Worm (Caenorhabditis elegans) whole organism, young adult: ENCODE data around the gene B0334.20.
A peak's percentile ranks its signal among the peaks of the same experiment; 100 is the strongest.

Experiments used
- B0035.1 ChIP-seq: sonication (generic microtip); optimal IDR thresholded peaks from 2 replicates; lab custom pipeline; 2016; ENCODE audit warnings: missing genetic modification characterization, mild to moderate bottlenecking, missing compliant biosample characterization, missing genotype, missing genetic modification reagents
- D2030.7 ChIP-seq: fragments of 200-800 bp; sonication (Bioruptor generic); IDR thresholded peaks from 2 replicates; pipeline ENCODE4 v1.3.6; 2022; ENCODE audit warnings: missing genetic modification reagents, missing genetic modification characterization, missing compliant biosample characterization
- F33H1.4 ChIP-seq: fragments of 200-800 bp; sonication (Bioruptor generic); IDR thresholded peaks from 2 replicates; pipeline ENCODE4 v1.3.6; 2022; ENCODE audit warnings: missing genetic modification reagents, missing genetic modification characterization, missing compliant biosample characterization
- F57A8.1 ChIP-seq: fragments of 200-800 bp; sonication (Bioruptor generic); optimal IDR thresholded peaks from 2 replicates; lab custom pipeline; 2018; ENCODE audit warnings: mild to moderate bottlenecking, missing genetic modification characterization, moderate library complexity, missing compliant biosample characterization
- F57C9.4 ChIP-seq: sonication (generic microtip); optimal IDR thresholded peaks from 2 replicates; lab custom pipeline; 2017; ENCODE audit warnings: mild to moderate bottlenecking, missing genetic modification characterization, missing compliant biosample characterization
- K12H6.12 ChIP-seq: fragments of 200-800 bp; sonication (Bioruptor generic); optimal IDR thresholded peaks from 2 replicates; lab custom pipeline; 2018; ENCODE audit warnings: mild to moderate bottlenecking, missing genetic modification characterization, missing compliant biosample characterization
- Y53F4B.3 ChIP-seq: fragments of 200-800 bp; sonication (Bioruptor generic); IDR thresholded peaks from 2 replicates; pipeline ENCODE4 v1.3.6; 2022; ENCODE audit warnings: missing genetic modification reagents, missing genetic modification characterization, missing compliant biosample characterization
- Y53G8AR.9 ChIP-seq: fragments of 200-800 bp; sonication (Bioruptor generic); conservative IDR thresholded peaks from 2 replicates; pipeline ENCODE4 v1.3.6; 2022; ENCODE audit warnings: missing genetic modification reagents, missing genetic modification characterization, missing compliant biosample characterization
- Y67H2A.10 ChIP-seq: fragments of 200-800 bp; sonication (Bioruptor generic); conservative IDR thresholded peaks from 2 replicates; pipeline ENCODE4 v1.3.6; 2022; ENCODE audit warnings: missing genetic modification reagents, missing genetic modification characterization, missing compliant biosample characterization
- Y79H2A.3 ChIP-seq: fragments of 200-800 bp; sonication (Bioruptor generic); conservative IDR thresholded peaks from 2 replicates; pipeline ENCODE4 v1.3.6; 2022; ENCODE audit warnings: missing genetic modification reagents, missing genetic modification characterization, missing compliant biosample characterization
- ZK185.1 ChIP-seq: sonication (generic microtip); optimal IDR thresholded peaks from 2 replicates; lab custom pipeline; 2016; ENCODE audit warnings: mild to moderate bottlenecking, missing genetic modification characterization, missing compliant biosample characterization; ENCODE audit not compliant: poor library complexity, severe bottlenecking
- aptf-3 ChIP-seq: fragments of 200-800 bp; sonication (Bioruptor generic); IDR thresholded peaks from 2 replicates; pipeline ENCODE4 v1.3.6; 2022; ENCODE audit warnings: missing genetic modification characterization, missing compliant biosample characterization
- athp-1 ChIP-seq: sonication (generic microtip); optimal IDR thresholded peaks from 2 replicates; lab custom pipeline; 2017; ENCODE audit warnings: mild to moderate bottlenecking, missing genetic modification characterization, missing compliant biosample characterization
- attf-5 ChIP-seq: fragments of 200-800 bp; sonication (Bioruptor generic); optimal IDR thresholded peaks from 2 replicates; lab custom pipeline; 2018; ENCODE audit warnings: mild to moderate bottlenecking, missing genetic modification characterization, missing compliant biosample characterization
- bed-2 ChIP-seq: fragments of 200-800 bp; sonication (Bioruptor generic); IDR thresholded peaks from 2 replicates; pipeline ENCODE4 v1.3.6; 2022; ENCODE audit warnings: missing genetic modification reagents, missing genetic modification characterization, missing compliant biosample characterization
- cebp-1 ChIP-seq, 2 experiments: fragments of 200-800 bp in 1 of 2; sonication (Bioruptor generic) in 1 of 2; sonication (generic microtip) in 1 of 2; IDR thresholded peaks in 1 of 2; optimal IDR thresholded peaks in 1 of 2; 2 replicates each; pipeline versions ENCODE4 v1.3.6 to Lab custom; 2017 to 2022; ENCODE audit warnings: missing compliant biosample characterization in 2 of 2, missing genetic modification characterization in 2 of 2, mild to moderate bottlenecking in 1 of 2, missing genetic modification reagents in 1 of 2, moderate library complexity in 1 of 2
- cebp-2 ChIP-seq: fragments of 200-800 bp; sonication (Bioruptor generic); IDR thresholded peaks from 2 replicates; pipeline ENCODE4 v1.3.6; 2022; ENCODE audit warnings: missing genetic modification characterization, missing compliant biosample characterization
- ceh-27 ChIP-seq: fragments of 200-800 bp; sonication (Bioruptor generic); optimal IDR thresholded peaks from 2 replicates; lab custom pipeline; 2018; ENCODE audit warnings: mild to moderate bottlenecking, missing genetic modification characterization, moderate library complexity, missing compliant biosample characterization
- ets-4 ChIP-seq: fragments of 200-800 bp; sonication (Bioruptor generic); optimal IDR thresholded peaks from 2 replicates; lab custom pipeline; 2018; ENCODE audit warnings: mild to moderate bottlenecking, missing genetic modification characterization, missing compliant biosample characterization
- hrde-1 ChIP-seq: sonication (generic microtip); optimal IDR thresholded peaks from 2 replicates; lab custom pipeline; 2016; ENCODE audit warnings: missing genetic modification characterization, mild to moderate bottlenecking, missing compliant biosample characterization, moderate library complexity, missing genotype, missing genetic modification reagents, borderline replicate concordance
- hsf-1 ChIP-seq: fragments of 200-800 bp; sonication (Bioruptor generic); IDR thresholded peaks from 2 replicates; pipeline ENCODE4 v1.3.6; 2022; ENCODE audit warnings: missing genetic modification reagents, missing genetic modification characterization, missing compliant biosample characterization
- lag-1 ChIP-seq: fragments of 200-800 bp; sonication (Bioruptor generic); IDR thresholded peaks from 2 replicates; pipeline ENCODE4 v1.3.6; 2022; ENCODE audit warnings: missing genetic modification reagents, missing genetic modification characterization, missing compliant biosample characterization
- let-526 ChIP-seq: fragments of 200-800 bp; sonication (Bioruptor generic); IDR thresholded peaks from 2 replicates; pipeline ENCODE4 v1.3.6; 2022; ENCODE audit warnings: missing genetic modification reagents, missing genetic modification characterization, missing compliant biosample characterization
- let-607 ChIP-seq, 2 experiments: fragments of 200-800 bp in 1 of 2; sonication (Bioruptor generic) in 1 of 2; sonication (generic microtip) in 1 of 2; optimal IDR thresholded peaks; 2 replicates each; lab custom pipeline; 2016 to 2018; ENCODE audit warnings: mild to moderate bottlenecking in 2 of 2, missing compliant biosample characterization in 2 of 2, missing genetic modification characterization in 2 of 2, moderate library complexity in 2 of 2, missing genotype in 1 of 2
- lin-35 ChIP-seq, 3 experiments: fragments of 150-350 bp in 2 of 3; sonication (generic microtip) in 1 of 3; optimal IDR thresholded peaks; 2 replicates each; lab custom pipeline; 2014 to 2018; ENCODE audit warnings: missing biosample characterization in 3 of 3, missing genetic modification characterization in 3 of 3, missing genetic modification reagents in 3 of 3
- lin-40 ChIP-seq: sonication (generic microtip); optimal IDR thresholded peaks from 2 replicates; lab custom pipeline; 2016; ENCODE audit warnings: missing genetic modification characterization, mild to moderate bottlenecking, missing compliant biosample characterization, missing genotype, missing genetic modification reagents
- lsy-27 ChIP-seq: sonication (generic microtip); optimal IDR thresholded peaks from 2 replicates; lab custom pipeline; 2017; ENCODE audit warnings: missing genetic modification characterization, mild to moderate bottlenecking, missing compliant biosample characterization, antibody characterized with exemption, missing genotype, borderline replicate concordance; ENCODE audit not compliant: insufficient read depth
- mel-28 ChIP-seq: sonication (generic microtip); optimal IDR thresholded peaks from 2 replicates; lab custom pipeline; 2016; ENCODE audit warnings: borderline replicate concordance, mild to moderate bottlenecking, missing genetic modification characterization, missing compliant biosample characterization
- mxl-1 ChIP-seq: sonication (generic microtip); optimal IDR thresholded peaks from 2 replicates; lab custom pipeline; 2016; ENCODE audit warnings: missing genetic modification characterization, missing compliant biosample characterization
- nfyb-1 ChIP-seq: fragments of 200-800 bp; sonication (Bioruptor generic); IDR thresholded peaks from 2 replicates; pipeline ENCODE4 v1.3.6; 2022; ENCODE audit warnings: missing genetic modification reagents, missing genetic modification characterization, missing compliant biosample characterization
- nhr-27 ChIP-seq: fragments of 200-800 bp; sonication (Bioruptor generic); optimal IDR thresholded peaks from 2 replicates; lab custom pipeline; 2018; ENCODE audit warnings: mild to moderate bottlenecking, missing genetic modification characterization, moderate library complexity, missing compliant biosample characterization
- nhr-90 ChIP-seq: sonication (generic microtip); optimal IDR thresholded peaks from 2 replicates; lab custom pipeline; 2016; ENCODE audit warnings: missing genotype, mild to moderate bottlenecking, missing genetic modification characterization, missing compliant biosample characterization
- rpc-1 ChIP-seq, 2 experiments: fragments of 150-350 bp in 1 of 2; sonication (generic microtip) in 1 of 2; optimal IDR thresholded peaks; 2 replicates each; lab custom pipeline; 2014 to 2018; ENCODE audit warnings: missing biosample characterization in 1 of 2, missing genetic modification characterization in 1 of 2, missing genetic modification reagents in 1 of 2, missing genotype in 1 of 2
- sdz-38 ChIP-seq: sonication (generic microtip); optimal IDR thresholded peaks from 2 replicates; lab custom pipeline; 2016; ENCODE audit warnings: missing genotype, missing genetic modification characterization, missing compliant biosample characterization
- sea-2 ChIP-seq: fragments of 200-800 bp; sonication (Bioruptor generic); IDR thresholded peaks from 2 replicates; pipeline ENCODE4 v1.3.6; 2022; ENCODE audit warnings: missing genetic modification characterization, missing compliant biosample characterization
- snpc-1.1 ChIP-seq: sonication (generic microtip); optimal IDR thresholded peaks from 2 replicates; lab custom pipeline; 2017; ENCODE audit warnings: missing genetic modification characterization, mild to moderate bottlenecking, missing compliant biosample characterization, antibody characterized with exemption, moderate library complexity, missing genotype, missing genetic modification reagents; ENCODE audit not compliant: insufficient read depth
- snpc-1.3 ChIP-seq: sonication (generic microtip); optimal IDR thresholded peaks from 2 replicates; lab custom pipeline; 2017; ENCODE audit warnings: missing genetic modification characterization, mild to moderate bottlenecking, missing compliant biosample characterization, antibody characterized with exemption, moderate library complexity, missing genotype, missing genetic modification reagents; ENCODE audit not compliant: insufficient read depth
- snpc-3.4 ChIP-seq: sonication (generic microtip); optimal IDR thresholded peaks from 2 replicates; lab custom pipeline; 2017; ENCODE audit warnings: missing genetic modification characterization, mild to moderate bottlenecking, missing compliant biosample characterization, antibody characterized with exemption, moderate library complexity, missing genotype, missing genetic modification reagents
- snpc-4 ChIP-seq, 5 experiments: fragments of 150-350 bp in 1 of 5; sonication (generic microtip) in 4 of 5; optimal IDR thresholded peaks; 2 replicates each; lab custom pipeline; 2014 to 2018; ENCODE audit warnings: missing genetic modification characterization in 5 of 5, missing biosample characterization in 3 of 5, antibody characterized with exemption in 2 of 5, mild to moderate bottlenecking in 2 of 5, missing compliant biosample characterization in 2 of 5, missing genotype in 2 of 5, moderate library complexity in 2 of 5, missing genetic modification reagents in 1 of 5
- tbp1 ChIP-seq: fragments of 200-800 bp; sonication (Bioruptor generic); optimal IDR thresholded peaks from 2 replicates; lab custom pipeline; 2018; ENCODE audit warnings: mild to moderate bottlenecking, missing genetic modification characterization, missing compliant biosample characterization
- tlf-1 ChIP-seq: fragments of 200-800 bp; sonication (Bioruptor generic); optimal IDR thresholded peaks from 2 replicates; lab custom pipeline; 2018; ENCODE audit warnings: mild to moderate bottlenecking, missing genetic modification characterization, missing compliant biosample characterization
- ztf-18 ChIP-seq: sonication (generic microtip); optimal IDR thresholded peaks from 2 replicates; lab custom pipeline; 2016; ENCODE audit warnings: missing genotype, mild to moderate bottlenecking, missing genetic modification characterization, missing compliant biosample characterization
- ztf-28 ChIP-seq: fragments of 200-800 bp; sonication (Bioruptor generic); IDR thresholded peaks from 2 replicates; pipeline ENCODE4 v1.3.6; 2022; ENCODE audit warnings: missing genetic modification reagents, missing genetic modification characterization, missing compliant biosample characterization

The B0334.20 gene

DNA sequence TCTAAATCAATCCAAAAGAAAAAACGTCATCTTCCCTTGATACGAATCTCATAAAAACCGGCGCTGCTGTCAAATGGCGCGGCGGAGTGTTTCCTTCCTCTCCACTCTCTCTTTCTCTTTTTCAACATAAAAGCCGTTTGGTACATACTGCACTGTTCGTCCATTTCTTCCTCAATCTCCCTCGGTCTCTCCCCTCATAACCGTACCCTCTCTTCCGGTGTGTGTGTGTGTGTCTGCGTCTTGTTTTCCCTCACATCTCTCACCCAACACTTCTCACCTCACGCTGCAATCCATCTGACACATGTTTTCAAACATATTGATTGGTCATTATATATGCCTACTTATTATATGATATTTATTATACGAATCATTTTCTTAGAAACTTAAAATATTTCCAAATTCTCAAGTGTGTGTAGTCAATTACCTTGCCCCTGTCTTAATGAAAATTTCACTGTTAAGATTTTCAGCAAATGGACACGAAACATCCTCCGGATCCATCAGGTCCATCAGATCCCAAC lies 35.8 kb downstream of the B0334.20 start, which contains the start of the genes aars-1 and rga-1 (continued):
- TF ChIP-seq bed-2, result no peak
- peak; percentile 80 for TF ChIP-seq attf-5 (GFP tag; lab: Kevin White, UChicago)
- TF ChIP-seq ceh-27 (GFP tag; lab: Kevin White, UChicago), result no peak
- no peak for TF ChIP-seq let-607 (tag; optimal IDR thresholded peaks at IDR 0.05; lab: Kevin White, UChicago)
- TF ChIP-seq cebp-1 (GFP tag; IDR thresholded peaks at IDR 0.05; lab: Robert Waterston, UW), result no peak
- TF ChIP-seq cebp-1 (tag; optimal IDR thresholded peaks at IDR 0.05; lab: Kevin White, UChicago), result peak; percentile 59
- no peak for TF ChIP-seq nhr-27 (tag; lab: Kevin White, UChicago)
- TF ChIP-seq F57C9.4, result no peak
- TF ChIP-seq nfyb-1, result peak; percentile 71
- TF ChIP-seq K12H6.12 (tag; lab: Kevin White, UChicago), result peak; percentile 4
- TF ChIP-seq cebp-2 (GFP tag; lab: Robert Waterston, UW), result no peak
- no peak for TF ChIP-seq mxl-1
- no peak for TF ChIP-seq hsf-1 (GFP tag; lab: Robert Waterston, UW)
- peak; percentile 45 for TF ChIP-seq ZK185.1
- peak; percentile 74 for TF ChIP-seq ztf-18
- no peak for TF ChIP-seq hrde-1 (tag; lab: Kevin White, UChicago)
- TF ChIP-seq snpc-1.1 (tag; lab: Kevin White, UChicago), result no peak
- no peak for TF ChIP-seq lsy-27 (tag; lab: Kevin White, UChicago)
- no peak for TF ChIP-seq snpc-4 (GFP tag; optimal IDR thresholded peaks at IDR 0.05; lab: Kevin White, UChicago)
- TF ChIP-seq snpc-4 (tag; optimal IDR thresholded peaks at IDR 0.05; lab: Kevin White, UChicago), result peak in 3 of 4 experiments; percentile 18 to 39 (median 38)
- TF ChIP-seq Y53F4B.3 (GFP tag; lab: Robert Waterston, UW), result no peak
- TF ChIP-seq mel-28 (tag; lab: Kevin White, UChicago), result no peak
- TF ChIP-seq rpc-1 (optimal IDR thresholded peaks at IDR 0.05; lab: Kevin White, UChicago), result no peak
- no peak for TF ChIP-seq rpc-1 (tag; optimal IDR thresholded peaks at IDR 0.05; lab: Kevin White, UChicago)
- no peak for TF ChIP-seq F33H1.4
- no peak for TF ChIP-seq sea-2 (GFP tag; lab: Robert Waterston, UW)
- TF ChIP-seq lin-40 (tag; lab: Kevin White, UChicago), result peak; percentile 34
- TF ChIP-seq Y67H2A.10 (GFP tag; lab: Robert Waterston, UW), result no peak
- TF ChIP-seq ets-4 (GFP tag; lab: Kevin White, UChicago), result peak; percentile 58

DNA sequence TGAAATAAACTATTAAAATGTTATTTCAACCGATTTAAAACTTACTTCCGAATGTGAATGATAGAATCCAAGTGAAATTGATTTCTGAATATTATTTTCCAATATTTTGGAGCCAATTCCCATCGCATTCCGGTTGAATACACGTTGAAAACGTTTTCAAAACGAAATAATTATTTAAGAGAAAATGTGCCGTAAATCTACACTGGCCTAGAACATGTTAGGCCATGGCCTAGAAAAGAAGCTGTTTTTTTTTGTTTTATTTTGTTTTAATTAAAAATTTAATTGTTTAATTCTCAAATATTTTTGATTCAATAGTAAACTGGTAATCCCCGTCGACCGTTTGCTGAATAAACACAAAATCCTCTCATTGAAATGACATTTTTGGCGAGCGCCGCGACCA lies 36.4 kb downstream of the B0334.20 start:
- no peak for TF ChIP-seq Y79H2A.3
- no peak for TF ChIP-seq F57A8.1 (GFP tag; lab: Kevin White, UChicago)
- TF ChIP-seq athp-1, result no peak
- TF ChIP-seq hrde-1 (tag; lab: Kevin White, UChicago), result no peak
- no peak for TF ChIP-seq aptf-3 (GFP tag; lab: Robert Waterston, UW)
- no peak for TF ChIP-seq Y53G8AR.9 (GFP tag; lab: Robert Waterston, UW)
- no peak for TF ChIP-seq cebp-2 (GFP tag; lab: Robert Waterston, UW)
- TF ChIP-seq lag-1 (GFP tag; lab: Robert Waterston, UW), result no peak
- TF ChIP-seq lin-35 (GFP tag; optimal IDR thresholded peaks at IDR 0.05; lab: Kevin White, UChicago), result no peak
- TF ChIP-seq tlf-1, result no peak
- no peak for TF ChIP-seq snpc-1.3
- TF ChIP-seq snpc-3.4, result no peak
- no peak for TF ChIP-seq D2030.7 (GFP tag; lab: Robert Waterston, UW)
- TF ChIP-seq nhr-90 (tag; lab: Kevin White, UChicago), result no peak
- no peak for TF ChIP-seq sdz-38 (tag; lab: Kevin White, UChicago)
- no peak for TF ChIP-seq B0035.1 (tag; lab: Kevin White, UChicago)
- no peak for TF ChIP-seq let-526 (GFP tag; lab: Robert Waterston, UW)
- TF ChIP-seq ztf-28 (GFP tag; lab: Robert Waterston, UW), result no peak
- no peak for TF ChIP-seq ceh-27 (GFP tag; lab: Kevin White, UChicago)
- no peak for TF ChIP-seq tbp1 (GFP tag; lab: Kevin White, UChicago)
